Fruit fly (Drosophila melanogaster) whole organism, embryonic: ENCODE results near the gene tst.

Experiments used
- Awh ChIP-seq: fragments of 200-800 bp; sonication (Bioruptor generic); IDR thresholded peaks from 2 replicates; pipeline ENCODE4, ENCODE4 v1.3.6; 2022; ENCODE audit warnings: missing biosample characterization, missing genetic modification characterization
- Bgb ChIP-seq: fragments of 200-800 bp; sonication (Bioruptor generic); IDR thresholded peaks from 2 replicates; pipeline ENCODE4 v1.3.6; 2022; ENCODE audit warnings: missing biosample characterization, missing genetic modification characterization; ENCODE audit not compliant: partially characterized antibody
- CG11398 ChIP-seq: fragments of 200-800 bp; sonication (Bioruptor generic); optimal IDR thresholded peaks from 2 replicates; lab custom pipeline; 2016; ENCODE audit warnings: missing biosample characterization, missing genetic modification characterization
- CG11504 ChIP-seq: fragments of 200-800 bp; sonication (Bioruptor generic); optimal IDR thresholded peaks from 3 replicates; lab custom pipeline; 2019; ENCODE audit warnings: missing biosample characterization, mild to moderate bottlenecking, missing genetic modification characterization, moderate library complexity
- CG12236 ChIP-seq: fragments of 200-800 bp; sonication (Bioruptor generic); optimal IDR thresholded peaks from 2 replicates; lab custom pipeline; 2016; ENCODE audit warnings: missing biosample characterization, missing genetic modification characterization
- CG13287 ChIP-seq: fragments of 200-800 bp; sonication (Bioruptor generic); IDR thresholded peaks from 2 replicates; pipeline ENCODE4 v1.3.6; 2022; ENCODE audit warnings: missing biosample characterization, missing genetic modification characterization; ENCODE audit not compliant: partially characterized antibody
- CG15514 ChIP-seq: fragments of 200-800 bp; sonication (Bioruptor generic); optimal IDR thresholded peaks from 3 replicates; lab custom pipeline; 2017; ENCODE audit warnings: missing biosample characterization, missing genetic modification characterization, mild to moderate bottlenecking, moderate library complexity, missing genetic modification reagents
- CG1602 ChIP-seq: fragments of 200-800 bp; sonication (Bioruptor generic); optimal IDR thresholded peaks from 3 replicates; lab custom pipeline; 2016; ENCODE audit warnings: missing biosample characterization, missing genetic modification characterization
- CG17328 ChIP-seq: fragments of 200-800 bp; sonication (Bioruptor generic); IDR thresholded peaks from 2 replicates; pipeline ENCODE4 v1.3.6; 2022; ENCODE audit warnings: missing biosample characterization, missing genetic modification characterization
- CG34376 ChIP-seq: fragments of 200-800 bp; sonication (Bioruptor generic); optimal IDR thresholded peaks from 2 replicates; lab custom pipeline; 2018; ENCODE audit warnings: missing biosample characterization, mild to moderate bottlenecking, missing genetic modification characterization
- CG34422 ChIP-seq: fragments of 200-800 bp; sonication (Bioruptor generic); IDR thresholded peaks from 3 replicates; pipeline ENCODE4 v1.3.6; 2022; ENCODE audit warnings: missing biosample characterization, missing genetic modification characterization
- CG5245 ChIP-seq: fragments of 200-800 bp; sonication (Bioruptor generic); optimal IDR thresholded peaks from 3 replicates; lab custom pipeline; 2016; ENCODE audit warnings: missing biosample characterization, missing genetic modification characterization
- CG9797 ChIP-seq: fragments of 200-800 bp; sonication (Bioruptor generic); optimal IDR thresholded peaks from 3 replicates; lab custom pipeline; 2018; ENCODE audit warnings: missing biosample characterization, mild to moderate bottlenecking, missing genetic modification characterization
- D19B ChIP-seq: fragments of 200-800 bp; sonication (Bioruptor generic); optimal IDR thresholded peaks from 2 replicates; lab custom pipeline; 2017; ENCODE audit warnings: missing biosample characterization, mild to moderate bottlenecking, missing genetic modification characterization
- Dp ChIP-seq: fragments of 200-800 bp; sonication (Bioruptor generic); optimal IDR thresholded peaks from 2 replicates; lab custom pipeline; 2018; ENCODE audit warnings: missing biosample characterization, mild to moderate bottlenecking, missing genetic modification characterization, moderate library complexity
- Dref ChIP-seq: fragments of 200-800 bp; sonication (Bioruptor generic); IDR thresholded peaks from 2 replicates; pipeline ENCODE4 v1.3.6; 2022; ENCODE audit warnings: missing biosample characterization, missing genetic modification characterization
- E2f2 ChIP-seq: fragments of 200-800 bp; sonication (Bioruptor generic); IDR thresholded peaks from 2 replicates; pipeline ENCODE4 v1.3.6; 2022; ENCODE audit warnings: missing biosample characterization, missing genetic modification characterization
- Ets65A ChIP-seq: fragments of 200-800 bp; sonication (Bioruptor generic); peaks from one replicate; lab custom pipeline; 2016; ENCODE audit warnings: missing biosample characterization, missing genetic modification characterization
- Fer1 ChIP-seq: fragments of 200-800 bp; sonication (Bioruptor generic); optimal IDR thresholded peaks from 2 replicates; lab custom pipeline; 2017; ENCODE audit warnings: missing biosample characterization, mild to moderate bottlenecking, missing genetic modification characterization
- GATAe ChIP-seq: fragments of 200-800 bp; sonication (Bioruptor generic); conservative IDR thresholded peaks from 2 replicates; pipeline ENCODE4 v1.3.6; 2022; ENCODE audit warnings: missing biosample characterization, missing genetic modification characterization
- Hey ChIP-seq: fragments of 200-800 bp; sonication (Bioruptor generic); optimal IDR thresholded peaks from 3 replicates; lab custom pipeline; 2018; ENCODE audit warnings: missing biosample characterization, mild to moderate bottlenecking, missing genetic modification characterization
- HmgZ ChIP-seq: fragments of 200-800 bp; sonication (Bioruptor generic); optimal IDR thresholded peaks from 2 replicates; lab custom pipeline; 2018; ENCODE audit warnings: missing biosample characterization, mild to moderate bottlenecking, missing genetic modification characterization
- Jarid2 ChIP-seq: fragments of 200-800 bp; sonication (Bioruptor generic); optimal IDR thresholded peaks from 3 replicates; lab custom pipeline; 2017; ENCODE audit warnings: mild to moderate bottlenecking, missing biosample characterization, missing genetic modification reagents, missing genetic modification characterization
- Mad ChIP-seq: fragments of 200-800 bp; sonication (Bioruptor generic); optimal IDR thresholded peaks from 2 replicates; lab custom pipeline; 2016; ENCODE audit warnings: missing biosample characterization, missing genetic modification characterization
- Med ChIP-seq: fragments of 200-800 bp; sonication (Bioruptor generic); peaks from one replicate; lab custom pipeline; 2016; ENCODE audit warnings: missing biosample characterization, missing genetic modification characterization, mild to moderate bottlenecking, inconsistent platforms, moderate library complexity
- Oli ChIP-seq: fragments of 200-800 bp; sonication (Bioruptor generic); optimal IDR thresholded peaks from 2 replicates; lab custom pipeline; 2018; ENCODE audit warnings: missing biosample characterization, mild to moderate bottlenecking, missing genetic modification characterization, moderate library complexity
- Pdp1 ChIP-seq, 2 experiments: fragments of 200-800 bp; sonication (Bioruptor generic); optimal IDR thresholded peaks; 3 replicates each; lab custom pipeline; 2016; ENCODE audit warnings: missing biosample characterization in 2 of 2, missing genetic modification characterization in 2 of 2, mild to moderate bottlenecking in 1 of 2, moderate library complexity in 1 of 2
- Poxn ChIP-seq: fragments of 200-800 bp; sonication (Bioruptor generic); IDR thresholded peaks from 2 replicates; pipeline ENCODE4 v1.3.6; 2022; ENCODE audit warnings: missing biosample characterization, missing genetic modification characterization
- Rfx ChIP-seq: fragments of 200-800 bp; sonication (Bioruptor generic); IDR thresholded peaks from 2 replicates; pipeline ENCODE4 v1.3.6; 2022; ENCODE audit warnings: missing biosample characterization, missing genetic modification characterization
- Side ChIP-seq: fragments of 200-800 bp; sonication (Bioruptor generic); optimal IDR thresholded peaks from 2 replicates; lab custom pipeline; 2016; ENCODE audit warnings: missing biosample characterization, missing genetic modification characterization
- amos ChIP-seq: fragments of 200-800 bp; sonication (Bioruptor generic); IDR thresholded peaks from 2 replicates; pipeline ENCODE4 v1.3.6; 2022; ENCODE audit warnings: missing biosample characterization, missing genetic modification characterization; ENCODE audit not compliant: partially characterized antibody
- bigmax ChIP-seq: fragments of 200-800 bp; sonication (Bioruptor generic); optimal IDR thresholded peaks from 2 replicates; lab custom pipeline; 2018; ENCODE audit warnings: missing biosample characterization, mild to moderate bottlenecking, missing genetic modification characterization
- chm ChIP-seq: fragments of 200-800 bp; sonication (Bioruptor generic); IDR thresholded peaks from 2 replicates; pipeline ENCODE4 v1.3.6; 2022; ENCODE audit warnings: missing biosample characterization, missing genetic modification characterization
- cwo ChIP-seq: fragments of 200-800 bp; sonication (Bioruptor generic); optimal IDR thresholded peaks from 3 replicates; lab custom pipeline; 2017; ENCODE audit warnings: missing biosample characterization, missing genetic modification characterization, mild to moderate bottlenecking, moderate library complexity, missing genetic modification reagents
- dati ChIP-seq: fragments of 200-800 bp; sonication (Bioruptor generic); IDR thresholded peaks from 2 replicates; pipeline ENCODE4 v1.3.6; 2022; ENCODE audit warnings: missing biosample characterization, missing genetic modification characterization
- exex ChIP-seq: fragments of 200-800 bp; sonication (Bioruptor generic); optimal IDR thresholded peaks from 4 replicates; lab custom pipeline; 2018; ENCODE audit warnings: missing biosample characterization, mild to moderate bottlenecking, missing genetic modification characterization, moderate library complexity
- gem ChIP-seq: fragments of 200-800 bp; sonication (Bioruptor generic); optimal IDR thresholded peaks from 2 replicates; lab custom pipeline; 2019; ENCODE audit warnings: missing biosample characterization, mild to moderate bottlenecking, missing genetic modification characterization, moderate library complexity
- klu ChIP-seq: fragments of 200-800 bp; sonication (Bioruptor generic); IDR thresholded peaks from 2 replicates; pipeline ENCODE4 v1.3.6; 2022; ENCODE audit warnings: missing biosample characterization, missing genetic modification characterization
- lov ChIP-seq, 2 experiments: fragments of 200-800 bp in 1 of 2; fragments of >200 bp in 1 of 2; sonication (Bioruptor generic) in 1 of 2; IDR thresholded peaks in 1 of 2; optimal IDR thresholded peaks in 1 of 2; 2 replicates in 1 of 2; 3 replicates in 1 of 2; pipeline versions ENCODE4 v1.3.6 to Lab custom; 2017 to 2022; ENCODE audit warnings: missing biosample characterization in 1 of 2, missing genetic modification characterization in 1 of 2
- pzg ChIP-seq: fragments of 200-800 bp; sonication (Bioruptor generic); optimal IDR thresholded peaks from 3 replicates; lab custom pipeline; 2018; ENCODE audit warnings: missing biosample characterization, mild to moderate bottlenecking, missing genetic modification characterization, moderate library complexity
- scrt ChIP-seq: fragments of 200-800 bp; sonication (Bioruptor generic); optimal IDR thresholded peaks from 2 replicates; lab custom pipeline; 2018; ENCODE audit warnings: missing biosample characterization, mild to moderate bottlenecking, missing genetic modification characterization, moderate library complexity
- slbo ChIP-seq: fragments of 200-800 bp; sonication (Bioruptor generic); IDR thresholded peaks from 2 replicates; pipeline ENCODE4 v1.3.6; 2022; ENCODE audit warnings: missing biosample characterization, missing genetic modification characterization
- sr ChIP-seq: fragments of 200-800 bp; sonication (Bioruptor generic); IDR thresholded peaks from 3 replicates; pipeline ENCODE4 v1.3.6; 2022; ENCODE audit warnings: missing biosample characterization, missing genetic modification characterization
- sug ChIP-seq: fragments of 200-800 bp; optimal IDR thresholded peaks from 2 replicates; lab custom pipeline; 2019; ENCODE audit warnings: missing biosample characterization, mild to moderate bottlenecking, missing genetic modification characterization, moderate library complexity
- tio ChIP-seq: fragments of 200-800 bp; sonication (Bioruptor generic); optimal IDR thresholded peaks from 2 replicates; lab custom pipeline; 2017; ENCODE audit warnings: missing biosample characterization, missing genetic modification characterization, inconsistent platforms

Gene tst

dm6 chr3R:23780757-23781156 is 8.1 kb upstream of the tst start:
- TF ChIP-seq bigmax (GFP tag; lab: Kevin White, UChicago) (peak; percentile 85), CG9797 (GFP tag; lab: Kevin White, UChicago) (no peak), CG11398 (GFP tag; lab: Kevin White, UChicago) (no peak), sr (GFP tag; lab: Robert Waterston, UW) (no peak), klu (no peak), CG17328 (GFP tag; lab: Robert Waterston, UW) (no peak), Ets65A (GFP tag; lab: Kevin White, UChicago) (no peak), tio (no peak), CG12236 (no peak), Oli (tag; lab: Kevin White, UChicago) (no peak), CG34422 (peak; percentile 67; the same call in 2 of the 3 replicates), D19B (GFP tag; lab: Kevin White, UChicago) (no peak), dati (GFP tag; lab: Robert Waterston, UW) (no peak), CG5245 (no peak), Med (GFP tag; lab: Kevin White, UChicago) (peak; percentile 55), Awh (GFP tag; lab: Robert Waterston, UW) (no peak), Mad (GFP tag; lab: Kevin White, UChicago) (no peak), CG1602 (GFP tag; lab: Kevin White, UChicago) (no peak), lov (optimal IDR thresholded peaks at IDR 0.05; lab: Kevin White, UChicago) (no peak), lov (GFP tag; IDR thresholded peaks at IDR 0.05; lab: Robert Waterston, UW) (no peak)
- TF ChIP-seq, all 482 proteins: peak for 3

DNA sequence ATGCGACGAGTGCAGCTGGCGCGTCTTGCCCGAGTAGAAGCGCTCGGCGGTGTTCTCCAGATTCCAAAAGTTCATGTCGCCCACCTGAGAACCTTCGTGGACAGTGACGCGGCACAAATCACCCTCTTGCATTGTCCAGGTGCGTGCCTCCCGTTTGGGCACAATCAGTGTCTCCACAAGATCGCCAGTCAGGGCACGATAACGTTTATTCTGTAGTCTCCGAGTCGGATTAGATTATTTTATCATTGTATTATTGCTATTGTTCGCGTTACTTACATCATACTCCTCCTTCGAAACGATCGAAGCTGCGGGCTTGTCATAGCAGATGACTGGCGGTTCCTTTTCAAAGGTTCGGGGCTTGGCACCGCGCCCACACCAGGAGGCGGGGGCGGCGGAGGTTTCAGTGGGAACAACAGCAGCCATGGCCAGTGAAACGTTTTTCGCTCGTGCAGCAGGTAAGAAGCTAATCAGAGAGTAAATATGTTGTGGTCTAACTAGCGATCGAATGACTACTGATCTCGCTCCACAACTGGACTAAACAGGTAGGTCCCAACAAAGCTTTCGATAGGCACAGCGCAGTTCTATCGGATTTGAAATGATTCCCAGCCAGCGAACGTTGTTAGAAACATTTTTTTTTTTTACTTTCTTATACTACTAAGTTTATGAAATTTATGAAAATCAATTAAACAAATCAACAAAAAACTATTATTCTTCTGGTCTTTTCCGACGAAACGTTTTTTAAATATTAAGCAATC is 1.1 kb upstream of the tst start, which contains the start of gene CG10208:
TSS of gene CG10208 (minus strand) at position 518 of the 755 bp plus-strand sequence.
- no peak for TF ChIP-seq GATAe (GFP tag; lab: Robert Waterston, UW)
- TF ChIP-seq sr (GFP tag; lab: Robert Waterston, UW), result 0 out of 3 replicates have a peak, but pooled peaks have one; percentile 36
- TF ChIP-seq chm (GFP tag; lab: Robert Waterston, UW), result 0 out of 2 replicates have a peak, but pooled peaks have one; percentile 7
- TF ChIP-seq CG15514, result peak; percentile 37
- peak; percentile 26 for TF ChIP-seq CG34376 (GFP tag; lab: Kevin White, UChicago)
- TF ChIP-seq Dp (GFP tag; lab: Kevin White, UChicago), result peak; percentile 59
- TF ChIP-seq CG13287 (GFP tag; lab: Robert Waterston, UW), result peak; percentile 30; the same call in 1 of the 2 replicates
- no peak for TF ChIP-seq Rfx
- peak; percentile 54 for TF ChIP-seq Med (GFP tag; lab: Kevin White, UChicago)
- TF ChIP-seq exex (tag; lab: Kevin White, UChicago), result peak; percentile 22
- TF ChIP-seq Side (GFP tag; lab: Kevin White, UChicago), result no peak
- TF ChIP-seq Hey (tag; lab: Kevin White, UChicago), result peak; percentile 86
- peak; percentile 31; the same call in 1 of the 2 replicates for TF ChIP-seq slbo
- TF ChIP-seq Dref (GFP tag; lab: Robert Waterston, UW), result peak; percentile 55
- TF ChIP-seq pzg (GFP tag; lab: Kevin White, UChicago), result peak; percentile 18
- peak; percentile 28; the same call in 1 of the 2 replicates for TF ChIP-seq amos (GFP tag; lab: Robert Waterston, UW)
- peak; percentile 73 for TF ChIP-seq cwo (GFP tag; lab: Kevin White, UChicago)
- no peak for TF ChIP-seq CG11504 (tag; lab: Kevin White, UChicago)
- TF ChIP-seq Fer1 (GFP tag; lab: Kevin White, UChicago), result peak; percentile 33
- TF ChIP-seq gem (tag; lab: Kevin White, UChicago), result no peak
- peak; percentile 39; the same call in 1 of the 2 replicates for TF ChIP-seq Bgb (GFP tag; lab: Robert Waterston, UW)
- TF ChIP-seq E2f2, result peak; percentile 68
- TF ChIP-seq Pdp1 (GFP tag; optimal IDR thresholded peaks at IDR 0.05; lab: Kevin White, UChicago), result peak in 1 of 2 experiments; percentile 64
- peak; percentile 3 for TF ChIP-seq HmgZ
- peak; percentile 15 for TF ChIP-seq Jarid2 (GFP tag; lab: Kevin White, UChicago)
- no peak for TF ChIP-seq Poxn (GFP tag; lab: Robert Waterston, UW)
- no peak for TF ChIP-seq CG1602 (GFP tag; lab: Kevin White, UChicago)
- TF ChIP-seq scrt, result no peak
- peak; percentile 7 for TF ChIP-seq sug
